Fruit fly (Drosophila melanogaster) Kc167 (cell line): ENCODE results near the gene CG14965.

ENCODE experiments used
- Myc ChIP-seq: fragments of >200 bp; optimal IDR thresholded peaks from 2 replicates; lab custom pipeline; 2017; ENCODE audit warnings: missing external identifiers
- h ChIP-seq: fragments of >200 bp; optimal IDR thresholded peaks from 3 replicates; lab custom pipeline; 2018; ENCODE audit warnings: missing external identifiers
- insv ChIP-seq: fragments of >200 bp; optimal IDR thresholded peaks from 3 replicates; lab custom pipeline; 2018; ENCODE audit warnings: missing external identifiers
- psq ChIP-seq: fragments of >200 bp; optimal IDR thresholded peaks from 2 replicates; lab custom pipeline; 2017; ENCODE audit warnings: missing external identifiers
- ttk ChIP-seq: sonication (Bioruptor generic); optimal IDR thresholded peaks from 2 replicates; lab custom pipeline; 2017; ENCODE audit warnings: missing external identifiers

DNA sequence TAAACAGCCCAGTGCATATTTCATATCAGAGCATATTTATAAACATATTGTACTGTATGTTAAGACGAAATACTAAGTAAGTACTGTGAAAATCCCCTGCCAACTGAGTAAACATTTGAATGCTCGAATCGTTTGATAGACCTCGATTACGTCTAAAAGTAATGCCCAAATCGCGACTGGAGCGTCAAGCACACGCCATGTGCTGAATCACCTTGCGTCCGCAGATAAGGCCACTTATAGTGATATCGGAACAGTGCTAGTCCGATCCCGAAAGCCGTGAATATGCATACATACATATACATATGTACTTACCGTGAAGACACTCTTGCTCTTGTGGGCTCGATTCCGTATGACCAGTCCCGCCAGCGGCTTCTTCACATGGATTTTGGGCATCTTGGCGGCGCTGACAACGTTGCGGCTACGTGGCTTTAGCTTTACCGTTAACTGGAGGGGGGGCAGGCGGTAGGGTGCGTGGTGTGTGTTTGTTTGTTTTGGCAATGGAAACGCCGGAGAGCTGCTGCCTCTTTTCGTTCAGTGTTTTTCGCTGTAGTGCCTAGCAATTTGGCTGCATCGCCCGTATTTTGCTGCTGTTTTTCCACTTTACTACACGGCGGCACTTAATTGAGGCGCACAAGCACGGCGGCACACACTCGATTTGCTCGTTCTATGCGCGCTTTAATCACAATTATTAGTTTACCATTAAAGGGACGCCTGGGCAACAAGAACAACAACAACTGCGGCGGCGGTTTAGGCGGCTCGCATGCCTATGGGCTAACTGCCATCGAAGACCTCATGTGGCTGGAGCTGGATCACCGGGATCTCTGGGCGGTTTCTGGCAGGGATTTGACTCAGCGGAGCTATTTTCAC, 49.5 kb downstream of the CG14965 start:
- TF ChIP-seq h (lab: Kevin White, UChicago) = no peak
- no peak for TF ChIP-seq Myc
- TF ChIP-seq ttk (lab: Kevin White, UChicago) = no peak
- no peak for TF ChIP-seq psq
- TF ChIP-seq insv (lab: Kevin White, UChicago) = no peak
